Fruit fly (Drosophila melanogaster): ENCODE measurements around the gene CG4887.

DNA sequence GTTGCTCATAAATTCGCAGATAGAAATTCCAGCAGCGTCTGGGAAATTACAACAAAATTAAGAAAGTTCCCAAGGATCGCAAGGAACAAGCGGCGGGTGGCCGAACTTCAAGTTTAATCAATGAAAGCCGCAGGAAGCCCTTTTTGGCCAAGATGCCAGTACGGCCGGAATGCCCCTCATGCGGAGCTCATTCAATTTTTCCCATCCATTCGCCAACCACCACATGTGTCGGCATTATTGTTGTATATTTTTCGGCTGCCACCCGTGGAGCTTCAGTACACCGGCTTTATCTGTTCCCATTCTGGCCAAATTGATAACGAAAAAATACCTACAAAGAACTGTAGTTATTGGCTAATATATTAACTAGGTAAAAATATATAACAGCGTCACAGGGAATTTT, 38.7 kb downstream of the CG4887 start:
- TF ChIP-seq EcR (GFP tag; optimal IDR thresholded peaks at IDR 0.05) (no peak), CG8159 (tag; optimal IDR thresholded peaks at IDR 0.05) (no peak), Ets98B (GFP tag; IDR thresholded peaks at IDR 0.05) (no peak), CG8301 (tag; optimal IDR thresholded peaks at IDR 0.05) (no peak), CG14655 (GFP tag; optimal IDR thresholded peaks at IDR 0.05) (no peak), CG9948 (tag; optimal IDR thresholded peaks at IDR 0.05) (no peak), Pif1A (GFP tag; optimal IDR thresholded peaks at IDR 0.05) (no peak), CG13204 (GFP tag; optimal IDR thresholded peaks at IDR 0.05) (no peak), gl (tag; optimal IDR thresholded peaks at IDR 0.05) (no peak), D1 (tag; optimal IDR thresholded peaks at IDR 0.05) (no peak), rn (GFP tag; IDR thresholded peaks at IDR 0.05) (no peak)

All from whole organism, pupa.